Fruit fly (Drosophila melanogaster): Measurements from ENCODE around the gene CG11563.

- TF ChIP-seq ttk (optimal IDR thresholded peaks at IDR 0.05) (no peak), psq (optimal IDR thresholded peaks at IDR 0.05) (no peak), insv (optimal IDR thresholded peaks at IDR 0.05) (no peak), Myc (optimal IDR thresholded peaks at IDR 0.05) (no peak)
These were observed 12.7 kb upstream of the CG11563 start for dm6 chr3R:31724136-31724535.

Data from Kc167 (cell line).